Worm (Caenorhabditis elegans) whole organism, young adult: ENCODE data around the gene str-261.

Experiments
- F33H1.4 ChIP-seq: fragments of 200-800 bp; sonication (Bioruptor generic); IDR thresholded peaks from 2 replicates; pipeline ENCODE4 v1.3.6; 2022; ENCODE audit warnings: missing genetic modification reagents, missing genetic modification characterization, missing compliant biosample characterization
- F52B5.7 ChIP-seq: sonication (generic microtip); optimal IDR thresholded peaks from 2 replicates; lab custom pipeline; 2016; ENCODE audit warnings: mild to moderate bottlenecking, missing genetic modification characterization, missing compliant biosample characterization
- F57A8.1 ChIP-seq: fragments of 200-800 bp; sonication (Bioruptor generic); optimal IDR thresholded peaks from 2 replicates; lab custom pipeline; 2018; ENCODE audit warnings: mild to moderate bottlenecking, missing genetic modification characterization, moderate library complexity, missing compliant biosample characterization
- T26A5.8 ChIP-seq: sonication (generic microtip); optimal IDR thresholded peaks from 2 replicates; lab custom pipeline; 2016; ENCODE audit warnings: missing genetic modification characterization, missing compliant biosample characterization
- Y67H2A.10 ChIP-seq: fragments of 200-800 bp; sonication (Bioruptor generic); conservative IDR thresholded peaks from 2 replicates; pipeline ENCODE4 v1.3.6; 2022; ENCODE audit warnings: missing genetic modification reagents, missing genetic modification characterization, missing compliant biosample characterization
- Y95B8A.8 ChIP-seq: fragments of 200-800 bp; sonication (Bioruptor generic); IDR thresholded peaks from 2 replicates; pipeline ENCODE4 v1.3.6; 2022; ENCODE audit warnings: missing genetic modification reagents, missing genetic modification characterization, missing compliant biosample characterization
- athp-1 ChIP-seq: sonication (generic microtip); optimal IDR thresholded peaks from 2 replicates; lab custom pipeline; 2017; ENCODE audit warnings: mild to moderate bottlenecking, missing genetic modification characterization, missing compliant biosample characterization
- attf-3 ChIP-seq: fragments of 200-800 bp; sonication (Bioruptor generic); conservative IDR thresholded peaks from 2 replicates; pipeline ENCODE4 v1.3.6; 2022; ENCODE audit warnings: missing genetic modification reagents, missing genetic modification characterization, missing compliant biosample characterization
- cebp-2 ChIP-seq: fragments of 200-800 bp; sonication (Bioruptor generic); IDR thresholded peaks from 2 replicates; pipeline ENCODE4 v1.3.6; 2022; ENCODE audit warnings: missing genetic modification characterization, missing compliant biosample characterization
- ceh-58 ChIP-seq: fragments of 200-800 bp; sonication (Bioruptor generic); IDR thresholded peaks from 2 replicates; pipeline ENCODE4 v1.3.6; 2022; ENCODE audit warnings: missing genetic modification characterization, missing compliant biosample characterization
- dpl-1 ChIP-seq: fragments of 150-350 bp; optimal IDR thresholded peaks from 2 replicates; lab custom pipeline; 2014; ENCODE audit warnings: missing biosample characterization, missing genetic modification reagents, missing genetic modification characterization
- egl-18 ChIP-seq: fragments of 200-800 bp; sonication (Bioruptor generic); IDR thresholded peaks from 2 replicates; pipeline ENCODE4 v1.3.6; 2022; ENCODE audit warnings: missing genetic modification reagents, missing genetic modification characterization, missing compliant biosample characterization
- egl-44 ChIP-seq: fragments of 200-800 bp; sonication (Bioruptor generic); IDR thresholded peaks from 2 replicates; pipeline ENCODE4 v1.3.6; 2022; ENCODE audit warnings: missing genetic modification reagents, missing genetic modification characterization, missing compliant biosample characterization
- ekl-4 ChIP-seq: fragments of 200-800 bp; sonication (Bioruptor generic); IDR thresholded peaks from 2 replicates; pipeline ENCODE4 v1.3.6; 2022; ENCODE audit warnings: missing genetic modification reagents, missing genetic modification characterization, missing compliant biosample characterization
- hlh-12 ChIP-seq: sonication (generic microtip); optimal IDR thresholded peaks from 2 replicates; lab custom pipeline; 2016; ENCODE audit warnings: missing genetic modification characterization, missing compliant biosample characterization
- lin-40 ChIP-seq: sonication (generic microtip); optimal IDR thresholded peaks from 2 replicates; lab custom pipeline; 2016; ENCODE audit warnings: missing genetic modification characterization, mild to moderate bottlenecking, missing compliant biosample characterization, missing genotype, missing genetic modification reagents
- lir-1 ChIP-seq: fragments of 200-800 bp; sonication (Bioruptor generic); conservative IDR thresholded peaks from 2 replicates; pipeline ENCODE4 v1.3.6; 2022; ENCODE audit warnings: missing genetic modification reagents, missing genetic modification characterization, missing compliant biosample characterization
- lsl-1 ChIP-seq: fragments of 200-800 bp; sonication (Bioruptor generic); optimal IDR thresholded peaks from 2 replicates; lab custom pipeline; 2018; ENCODE audit warnings: mild to moderate bottlenecking, missing genetic modification characterization, moderate library complexity, missing compliant biosample characterization
- madf-10 ChIP-seq: sonication (generic microtip); optimal IDR thresholded peaks from 2 replicates; lab custom pipeline; 2016; ENCODE audit warnings: mild to moderate bottlenecking, missing genetic modification characterization, missing compliant biosample characterization
- madf-3 ChIP-seq: fragments of 200-800 bp; sonication (Bioruptor generic); IDR thresholded peaks from 2 replicates; pipeline ENCODE4 v1.3.6; 2022; ENCODE audit warnings: missing genetic modification reagents, missing genetic modification characterization, missing compliant biosample characterization
- nfya-1 ChIP-seq: sonication (generic microtip); optimal IDR thresholded peaks from 2 replicates; lab custom pipeline; 2017; ENCODE audit warnings: antibody characterized with exemption, missing compliant biosample characterization, missing genetic modification characterization, borderline replicate concordance; ENCODE audit not compliant: insufficient read depth
- nfya-2 ChIP-seq: fragments of 200-800 bp; sonication (Bioruptor generic); IDR thresholded peaks from 2 replicates; pipeline ENCODE4 v1.3.6; 2022; ENCODE audit warnings: missing genetic modification reagents, missing genetic modification characterization, missing compliant biosample characterization
- nfyb-1 ChIP-seq: fragments of 200-800 bp; sonication (Bioruptor generic); IDR thresholded peaks from 2 replicates; pipeline ENCODE4 v1.3.6; 2022; ENCODE audit warnings: missing genetic modification reagents, missing genetic modification characterization, missing compliant biosample characterization
- nhr-120 ChIP-seq: fragments of 200-800 bp; sonication (Bioruptor generic); IDR thresholded peaks from 2 replicates; pipeline ENCODE4 v1.3.6; 2022; ENCODE audit warnings: missing genetic modification characterization, missing compliant biosample characterization
- pbrm-1 ChIP-seq: fragments of 200-800 bp; sonication (Bioruptor generic); IDR thresholded peaks from 2 replicates; pipeline ENCODE4 v1.3.6; 2022; ENCODE audit warnings: missing genetic modification reagents, missing genetic modification characterization, missing compliant biosample characterization
- rcor-1 ChIP-seq: fragments of 200-800 bp; sonication (Bioruptor generic); IDR thresholded peaks from 2 replicates; pipeline ENCODE4 v1.3.6; 2022; ENCODE audit warnings: missing genetic modification reagents, missing genetic modification characterization, missing compliant biosample characterization
- rec-8 ChIP-seq, 2 experiments: sonication (generic microtip); optimal IDR thresholded peaks; 2 replicates each; lab custom pipeline; 2016; ENCODE audit warnings: mild to moderate bottlenecking in 2 of 2, missing genetic modification characterization in 2 of 2, missing genetic modification reagents in 2 of 2, missing genotype in 2 of 2, missing biosample characterization in 1 of 2, missing compliant biosample characterization in 1 of 2, moderate library complexity in 1 of 2
- repo-1 ChIP-seq: sonication (generic microtip); optimal IDR thresholded peaks from 2 replicates; lab custom pipeline; 2017; ENCODE audit warnings: mild to moderate bottlenecking, missing genetic modification characterization, missing compliant biosample characterization
- rpc-1 ChIP-seq, 2 experiments: fragments of 150-350 bp in 1 of 2; sonication (generic microtip) in 1 of 2; optimal IDR thresholded peaks; 2 replicates each; lab custom pipeline; 2014 to 2018; ENCODE audit warnings: missing biosample characterization in 1 of 2, missing genetic modification characterization in 1 of 2, missing genetic modification reagents in 1 of 2, missing genotype in 1 of 2
- snpc-1.1 ChIP-seq: sonication (generic microtip); optimal IDR thresholded peaks from 2 replicates; lab custom pipeline; 2017; ENCODE audit warnings: missing genetic modification characterization, mild to moderate bottlenecking, missing compliant biosample characterization, antibody characterized with exemption, moderate library complexity, missing genotype, missing genetic modification reagents; ENCODE audit not compliant: insufficient read depth
- snpc-1.3 ChIP-seq: sonication (generic microtip); optimal IDR thresholded peaks from 2 replicates; lab custom pipeline; 2017; ENCODE audit warnings: missing genetic modification characterization, mild to moderate bottlenecking, missing compliant biosample characterization, antibody characterized with exemption, moderate library complexity, missing genotype, missing genetic modification reagents; ENCODE audit not compliant: insufficient read depth
- snpc-3.4 ChIP-seq: sonication (generic microtip); optimal IDR thresholded peaks from 2 replicates; lab custom pipeline; 2017; ENCODE audit warnings: missing genetic modification characterization, mild to moderate bottlenecking, missing compliant biosample characterization, antibody characterized with exemption, moderate library complexity, missing genotype, missing genetic modification reagents
- snpc-4 ChIP-seq, 5 experiments: fragments of 150-350 bp in 1 of 5; sonication (generic microtip) in 4 of 5; optimal IDR thresholded peaks; 2 replicates each; lab custom pipeline; 2014 to 2018; ENCODE audit warnings: missing genetic modification characterization in 5 of 5, missing biosample characterization in 3 of 5, antibody characterized with exemption in 2 of 5, mild to moderate bottlenecking in 2 of 5, missing compliant biosample characterization in 2 of 5, missing genotype in 2 of 5, moderate library complexity in 2 of 5, missing genetic modification reagents in 1 of 5
- somi-1 ChIP-seq: fragments of 200-800 bp; sonication (Bioruptor generic); optimal IDR thresholded peaks from 2 replicates; lab custom pipeline; 2018; ENCODE audit warnings: mild to moderate bottlenecking, missing genetic modification characterization, missing compliant biosample characterization
- xnd-1 ChIP-seq: sonication (generic microtip); optimal IDR thresholded peaks from 2 replicates; lab custom pipeline; 2016; ENCODE audit warnings: missing genotype, missing genetic modification reagents, missing genetic modification characterization, missing compliant biosample characterization
- zfh-2 ChIP-seq: fragments of 200-800 bp; sonication (Bioruptor generic); conservative IDR thresholded peaks from 2 replicates; pipeline ENCODE4 v1.3.6; 2022; ENCODE audit warnings: missing genetic modification reagents, missing genetic modification characterization, missing compliant biosample characterization
- ztf-18 ChIP-seq: sonication (generic microtip); optimal IDR thresholded peaks from 2 replicates; lab custom pipeline; 2016; ENCODE audit warnings: missing genotype, mild to moderate bottlenecking, missing genetic modification characterization, missing compliant biosample characterization
- ztf-22 ChIP-seq: fragments of 200-800 bp; sonication (Bioruptor generic); optimal IDR thresholded peaks from 2 replicates; lab custom pipeline; 2018; ENCODE audit warnings: mild to moderate bottlenecking, missing genetic modification characterization, moderate library complexity, missing compliant biosample characterization
- ztf-26 ChIP-seq: sonication (generic microtip); optimal IDR thresholded peaks from 2 replicates; lab custom pipeline; 2017; ENCODE audit warnings: missing genetic modification characterization, missing compliant biosample characterization

The str-261 gene

ce11 chrIII:11069265-11069664 is 5.0 kb upstream of the str-261 start:
- TF ChIP-seq ekl-4 (GFP tag; lab: Robert Waterston, UW) (no peak), Y95B8A.8 (GFP tag; lab: Robert Waterston, UW) (no peak), xnd-1 (tag; lab: Kevin White, UChicago) (no peak), attf-3 (no peak), hlh-12 (tag; lab: Kevin White, UChicago) (no peak), Y67H2A.10 (GFP tag; lab: Robert Waterston, UW) (no peak), egl-18 (GFP tag; lab: Robert Waterston, UW) (no peak), repo-1 (tag; lab: Kevin White, UChicago) (no peak), rec-8 (tag; optimal IDR thresholded peaks at IDR 0.05; lab: Kevin White, UChicago) (no peak), nfya-1 (tag; lab: Kevin White, UChicago) (no peak), ztf-18 (tag; lab: Kevin White, UChicago) (no peak), F57A8.1 (GFP tag; lab: Kevin White, UChicago) (no peak), F52B5.7 (tag; lab: Kevin White, UChicago) (no peak), snpc-3.4 (tag; lab: Kevin White, UChicago) (no peak)

ce11 chrIII:11070210-11070609 is 4.1 kb upstream of the str-261 start:
- TF ChIP-seq lsl-1 (GFP tag; lab: Kevin White, UChicago) = no peak
- TF ChIP-seq snpc-1.1 (tag; lab: Kevin White, UChicago) = no peak
- no peak for TF ChIP-seq T26A5.8
- TF ChIP-seq nfya-2 (GFP tag; lab: Robert Waterston, UW) = no peak
- TF ChIP-seq ztf-22 (GFP tag; lab: Kevin White, UChicago) = no peak
- no peak for TF ChIP-seq egl-44 (GFP tag; lab: Robert Waterston, UW)
- no peak for TF ChIP-seq cebp-2
- TF ChIP-seq madf-10 (tag; lab: Kevin White, UChicago) = no peak
- TF ChIP-seq xnd-1 (tag; lab: Kevin White, UChicago) = no peak
- TF ChIP-seq athp-1 (tag; lab: Kevin White, UChicago) = no peak
- no peak for TF ChIP-seq pbrm-1 (GFP tag; lab: Robert Waterston, UW)
- TF ChIP-seq lin-40 = no peak
- TF ChIP-seq snpc-4 (GFP tag; optimal IDR thresholded peaks at IDR 0.05; lab: Kevin White, UChicago) = no peak
- TF ChIP-seq snpc-4 (tag; optimal IDR thresholded peaks at IDR 0.05; lab: Kevin White, UChicago) = no peak
- TF ChIP-seq zfh-2 = no peak
- TF ChIP-seq F33H1.4 (GFP tag; lab: Robert Waterston, UW) = no peak
- TF ChIP-seq Y67H2A.10 (GFP tag; lab: Robert Waterston, UW) = no peak
- no peak for TF ChIP-seq dpl-1
- TF ChIP-seq, all 124 proteins: peak for 0

- TF ChIP-seq rcor-1 (no peak), rec-8 (tag; optimal IDR thresholded peaks at IDR 0.05; lab: Kevin White, UChicago) (no peak), somi-1 (GFP tag; lab: Kevin White, UChicago) (no peak), madf-3 (GFP tag; lab: Robert Waterston, UW) (no peak), ceh-58 (GFP tag; lab: Robert Waterston, UW) (no peak), rpc-1 (optimal IDR thresholded peaks at IDR 0.05; lab: Kevin White, UChicago) (no peak), rpc-1 (tag; optimal IDR thresholded peaks at IDR 0.05; lab: Kevin White, UChicago) (no peak), ztf-26 (tag; lab: Kevin White, UChicago) (no peak), T26A5.8 (no peak), snpc-1.3 (tag; lab: Kevin White, UChicago) (no peak), lir-1 (GFP tag; lab: Robert Waterston, UW) (no peak), nhr-120 (GFP tag; lab: Robert Waterston, UW) (no peak), nfyb-1 (GFP tag; lab: Robert Waterston, UW) (no peak), attf-3 (no peak), F33H1.4 (GFP tag; lab: Robert Waterston, UW) (no peak), lin-40 (no peak)
These were observed 2.4 kb downstream of the str-261 start for ce11 chrIII:11076743-11077142.
